Worm (Caenorhabditis elegans): ENCODE measurements around the gene acn-1.

acn-1 gene

ce11 chrX:5119246-5119645 lies 22.4 kb upstream of the acn-1 start (continued):
- TF ChIP-seq nhr-21 (tag; optimal IDR thresholded peaks at IDR 0.05) = peak; percentile 76
- TF ChIP-seq elt-3 (tag; optimal IDR thresholded peaks at IDR 0.05) = no peak
- TF ChIP-seq elt-1 (tag; optimal IDR thresholded peaks at IDR 0.05) = no peak
- TF ChIP-seq sma-3 (GFP tag; optimal IDR thresholded peaks at IDR 0.05) = peak; percentile 81
- no peak for TF ChIP-seq R02D3.7 (tag; optimal IDR thresholded peaks at IDR 0.05)
- peak; percentile 20 for TF ChIP-seq C34F6.9 (tag; optimal IDR thresholded peaks at IDR 0.05)
- TF ChIP-seq lsy-2 (tag; optimal IDR thresholded peaks at IDR 0.05) = peak in 1 of 2 experiments; percentile 32
- TF ChIP-seq nhr-129 (tag; optimal IDR thresholded peaks at IDR 0.05) = peak; percentile 53
- no peak for TF ChIP-seq nhr-23 (tag; optimal IDR thresholded peaks at IDR 0.05)
- peak; percentile 83 for TF ChIP-seq nhr-25 (tag; optimal IDR thresholded peaks at IDR 0.05)
- TF ChIP-seq ztf-11 (tag; optimal IDR thresholded peaks at IDR 0.05) = no peak
- TF ChIP-seq F13H6.1 (tag; optimal IDR thresholded peaks at IDR 0.05) = peak; percentile 77
- no peak for TF ChIP-seq nhr-237 (tag; optimal IDR thresholded peaks at IDR 0.05)
- no peak for TF ChIP-seq egl-27 (tag; optimal IDR thresholded peaks at IDR 0.05)
- peak; percentile 66 for TF ChIP-seq lin-39 (tag; optimal IDR thresholded peaks at IDR 0.05)
- no peak for TF ChIP-seq unc-55 (GFP tag; optimal IDR thresholded peaks at IDR 0.05)
- peak; percentile 72 for TF ChIP-seq blmp-1 (tag; optimal IDR thresholded peaks at IDR 0.05; ENCODE audit: insufficient read depth)
- TF ChIP-seq mbf-1 (tag; optimal IDR thresholded peaks at IDR 0.05) = no peak

- TF ChIP-seq nhr-77 (tag; optimal IDR thresholded peaks at IDR 0.05) (no peak), R02D3.7 (tag; optimal IDR thresholded peaks at IDR 0.05) (no peak), ztf-4 (tag; optimal IDR thresholded peaks at IDR 0.05) (no peak), sem-4 (tag; optimal IDR thresholded peaks at IDR 0.05) (peak; percentile 48), Y55F3AM.14 (GFP tag; optimal IDR thresholded peaks at IDR 0.05) (no peak), ztf-11 (tag; optimal IDR thresholded peaks at IDR 0.05) (no peak), unc-39 (tag; optimal IDR thresholded peaks at IDR 0.05) (no peak), C34F6.9 (tag; optimal IDR thresholded peaks at IDR 0.05) (peak; percentile 24), nhr-6 (tag; optimal IDR thresholded peaks at IDR 0.05) (peak; percentile 30), nhr-25 (tag; optimal IDR thresholded peaks at IDR 0.05) (no peak), unc-62 (GFP tag; optimal IDR thresholded peaks at IDR 0.05) (no peak), fos-1 (tag; optimal IDR thresholded peaks at IDR 0.05) (no peak), mbf-1 (tag; optimal IDR thresholded peaks at IDR 0.05) (no peak), lsy-2 (tag; optimal IDR thresholded peaks at IDR 0.05) (peak in 1 of 2 experiments; percentile 39), crh-2 (tag; optimal IDR thresholded peaks at IDR 0.05) (peak; percentile 0), lin-39 (tag; optimal IDR thresholded peaks at IDR 0.05) (no peak), nhr-10 (tag; optimal IDR thresholded peaks at IDR 0.05) (no peak), F13H6.1 (tag; optimal IDR thresholded peaks at IDR 0.05) (no peak), lin-13 (GFP tag; optimal IDR thresholded peaks at IDR 0.05) (no peak), ZK546.5 (tag; optimal IDR thresholded peaks at IDR 0.05) (no peak), aly-2 (tag; optimal IDR thresholded peaks at IDR 0.05) (no peak), ama-1 (optimal IDR thresholded peaks at IDR 0.05) (no peak), nhr-21 (tag; optimal IDR thresholded peaks at IDR 0.05) (no peak), ceh-16 (tag; optimal IDR thresholded peaks at IDR 0.05) (no peak), egl-27 (tag; optimal IDR thresholded peaks at IDR 0.05) (no peak), sma-9 (GFP tag; optimal IDR thresholded peaks at IDR 0.05) (peak; percentile 23), sma-9 (tag; optimal IDR thresholded peaks at IDR 0.05) (no peak), peb-1 (tag; optimal IDR thresholded peaks at IDR 0.05) (no peak), skn-1 (tag; optimal IDR thresholded peaks at IDR 0.05) (no peak), ztf-1 (GFP tag; conservative IDR thresholded peaks at IDR 0.05) (no peak), zag-1 (tag; optimal IDR thresholded peaks at IDR 0.05) (no peak), nhr-11 (tag; optimal IDR thresholded peaks at IDR 0.05) (no peak), elt-3 (tag; optimal IDR thresholded peaks at IDR 0.05) (no peak), unc-55 (GFP tag; optimal IDR thresholded peaks at IDR 0.05) (no peak), nhr-237 (tag; optimal IDR thresholded peaks at IDR 0.05) (no peak)
Observed at ce11 chrX:5117571-5117970, 20.7 kb upstream of the acn-1 start.

ce11 chrX:5116816-5117459 lies 20.1 kb upstream of the acn-1 start, which contains the start of gene apl-1:
TSS of gene apl-1 (minus strand) at chrX:5116866.
- TF ChIP-seq sma-3 (GFP tag; optimal IDR thresholded peaks at IDR 0.05) = peak; percentile 54
- TF ChIP-seq gmeb-1 (tag; optimal IDR thresholded peaks at IDR 0.05) = no peak
- peak; percentile 68 for TF ChIP-seq nhr-129 (tag; optimal IDR thresholded peaks at IDR 0.05)
- TF ChIP-seq unc-62 (GFP tag; optimal IDR thresholded peaks at IDR 0.05) = no peak
- TF ChIP-seq elt-1 (tag; optimal IDR thresholded peaks at IDR 0.05) = no peak
- peak; percentile 21 for TF ChIP-seq nhr-21 (tag; optimal IDR thresholded peaks at IDR 0.05)
- no peak for TF ChIP-seq unc-55 (GFP tag; optimal IDR thresholded peaks at IDR 0.05)
- no peak for TF ChIP-seq nhr-11 (tag; optimal IDR thresholded peaks at IDR 0.05)
- no peak for TF ChIP-seq aly-2 (tag; optimal IDR thresholded peaks at IDR 0.05)
- no peak for TF ChIP-seq ztf-4 (tag; optimal IDR thresholded peaks at IDR 0.05)
- TF ChIP-seq ZK546.5 (tag; optimal IDR thresholded peaks at IDR 0.05) = no peak
- no peak for TF ChIP-seq lsy-2 (tag; optimal IDR thresholded peaks at IDR 0.05)
- no peak for TF ChIP-seq R02D3.7 (tag; optimal IDR thresholded peaks at IDR 0.05)
- TF ChIP-seq nhr-12 (tag; optimal IDR thresholded peaks at IDR 0.05) = no peak
- TF ChIP-seq mab-5 (tag; optimal IDR thresholded peaks at IDR 0.05) = no peak
- TF ChIP-seq lin-11 (tag; optimal IDR thresholded peaks at IDR 0.05) = no peak
- TF ChIP-seq mbf-1 (tag; optimal IDR thresholded peaks at IDR 0.05) = no peak
- no peak for TF ChIP-seq nhr-10 (tag; optimal IDR thresholded peaks at IDR 0.05)
- TF ChIP-seq sem-4 (tag; optimal IDR thresholded peaks at IDR 0.05) = no peak
- no peak for TF ChIP-seq egl-27 (tag; optimal IDR thresholded peaks at IDR 0.05)
- no peak for TF ChIP-seq elt-3 (tag; optimal IDR thresholded peaks at IDR 0.05)
- no peak for TF ChIP-seq nhr-25 (tag; optimal IDR thresholded peaks at IDR 0.05)
- no peak for TF ChIP-seq F13H6.1 (tag; optimal IDR thresholded peaks at IDR 0.05)
- no peak for TF ChIP-seq ceh-82 (tag; optimal IDR thresholded peaks at IDR 0.05)
- no peak for TF ChIP-seq nhr-23 (tag; optimal IDR thresholded peaks at IDR 0.05)
- TF ChIP-seq skn-1 (tag; optimal IDR thresholded peaks at IDR 0.05) = no peak
- TF ChIP-seq snpc-4 (tag; optimal IDR thresholded peaks at IDR 0.05) = no peak
- TF ChIP-seq nhr-237 (tag; optimal IDR thresholded peaks at IDR 0.05) = no peak
- TF ChIP-seq nhr-6 (tag; optimal IDR thresholded peaks at IDR 0.05) = no peak
- TF ChIP-seq ztf-1 (GFP tag; conservative IDR thresholded peaks at IDR 0.05) = no peak

Data from whole organism, L2 larva.